Worm (Caenorhabditis elegans) whole organism, L4 larva: Measurements from ENCODE around the gene apl-1.

Experiments used
- F10B5.3 ChIP-seq: sonication (generic microtip); optimal IDR thresholded peaks from 2 replicates; lab custom pipeline; 2016; ENCODE audit warnings: mild to moderate bottlenecking, missing genetic modification characterization, missing compliant biosample characterization
- F49E8.2 ChIP-seq: sonication (generic microtip); optimal IDR thresholded peaks from 2 replicates; lab custom pipeline; 2016; ENCODE audit warnings: missing compliant biosample characterization, mild to moderate bottlenecking, missing genetic modification characterization, borderline replicate concordance
- Y105C5A.15 ChIP-seq: fragments of 200-800 bp; sonication (Bioruptor generic); IDR thresholded peaks from 2 replicates; pipeline ENCODE4 v1.3.6; 2022; ENCODE audit warnings: missing genetic modification characterization, missing compliant biosample characterization
- ceh-28 ChIP-seq: fragments of 150-350 bp; optimal IDR thresholded peaks from 2 replicates; lab custom pipeline; 2014; ENCODE audit warnings: missing biosample characterization, missing genetic modification reagents, missing genetic modification characterization
- ces-1 ChIP-seq: fragments of 150-350 bp; sonication (generic microtip); optimal IDR thresholded peaks from 4 replicates; lab custom pipeline; 2014; ENCODE audit warnings: missing biosample characterization, missing genetic modification reagents, missing genetic modification characterization
- dmd-9 ChIP-seq: fragments of 200-800 bp; sonication (Bioruptor generic); IDR thresholded peaks from 2 replicates; pipeline ENCODE4 v1.3.6; 2022; ENCODE audit warnings: missing genetic modification reagents, missing genetic modification characterization, missing compliant biosample characterization
- egl-27 ChIP-seq: sonication (generic microtip); optimal IDR thresholded peaks from 3 replicates; lab custom pipeline; 2017; ENCODE audit warnings: missing biosample characterization, missing genetic modification reagents, missing genetic modification characterization
- hlh-30 ChIP-seq: sonication (generic microtip); optimal IDR thresholded peaks from 2 replicates; lab custom pipeline; 2017; ENCODE audit warnings: antibody characterized with exemption, mild to moderate bottlenecking, missing genetic modification characterization, missing compliant biosample characterization; ENCODE audit not compliant: insufficient read depth
- lir-3 ChIP-seq: sonication (generic microtip); optimal IDR thresholded peaks from 2 replicates; lab custom pipeline; 2016; ENCODE audit warnings: mild to moderate bottlenecking, missing genetic modification characterization, missing compliant biosample characterization
- mdl-1 ChIP-seq, 2 experiments: fragments of 150-350 bp in 1 of 2; sonication (generic microtip) in 1 of 2; optimal IDR thresholded peaks; 2 replicates each; lab custom pipeline; 2014 to 2017; ENCODE audit warnings: missing biosample characterization in 2 of 2, missing genetic modification characterization in 2 of 2
- mep-1 ChIP-seq: fragments of 150-350 bp; sonication (generic microtip); optimal IDR thresholded peaks from 3 replicates; lab custom pipeline; 2014; ENCODE audit warnings: missing biosample characterization, missing genetic modification characterization
- mxl-3 ChIP-seq: fragments of 200-800 bp; sonication (Bioruptor generic); optimal IDR thresholded peaks from 2 replicates; lab custom pipeline; 2018; ENCODE audit warnings: mild to moderate bottlenecking, missing genetic modification characterization, missing compliant biosample characterization
- snpc-1.2 ChIP-seq: fragments of 200-800 bp; sonication (Bioruptor generic); IDR thresholded peaks from 2 replicates; pipeline ENCODE4 v1.3.6; 2022; ENCODE audit warnings: missing genetic modification reagents, missing genetic modification characterization, missing compliant biosample characterization
- tag-97 ChIP-seq: fragments of 200-800 bp; sonication (Bioruptor generic); IDR thresholded peaks from 2 replicates; pipeline ENCODE4 v1.3.6; 2022; ENCODE audit warnings: missing genetic modification characterization, missing compliant biosample characterization
- vab-7 ChIP-seq: fragments of 200-800 bp; sonication (Bioruptor generic); IDR thresholded peaks from 2 replicates; pipeline ENCODE4 v1.3.6; 2022; ENCODE audit warnings: missing genetic modification reagents, missing genetic modification characterization, missing compliant biosample characterization
- zfp-3 ChIP-seq: fragments of 200-800 bp; sonication (Bioruptor generic); conservative IDR thresholded peaks from 2 replicates; pipeline ENCODE4 v1.3.6; 2022; ENCODE audit warnings: missing genetic modification reagents, missing genetic modification characterization, missing compliant biosample characterization

The apl-1 gene

ce11 chrX:5063750-5064652, 52.7 kb downstream of the apl-1 start, which contains the start of gene C24H10.2 (continued):
- TF ChIP-seq hlh-30 (peak; percentile 41), F49E8.2 (tag; lab: Kevin White, UChicago) (no peak), egl-27 (tag; lab: Kevin White, UChicago) (no peak), vab-7 (GFP tag; lab: Robert Waterston, UW) (no peak), F10B5.3 (no peak), ceh-28 (tag; lab: Kevin White, UChicago) (peak; percentile 11), Y105C5A.15 (GFP tag; lab: Robert Waterston, UW) (no peak), dmd-9 (GFP tag; lab: Robert Waterston, UW) (no peak), mxl-3 (GFP tag; lab: Kevin White, UChicago) (peak; percentile 44), ces-1 (GFP tag; lab: Kevin White, UChicago) (no peak), snpc-1.2 (GFP tag; lab: Robert Waterston, UW) (no peak), lir-3 (tag; lab: Kevin White, UChicago) (no peak), mep-1 (tag; lab: Kevin White, UChicago) (peak; percentile 77), tag-97 (no peak), mdl-1 (tag; optimal IDR thresholded peaks at IDR 0.05; lab: Kevin White, UChicago) (peak in 1 of 2 experiments; percentile 58), zfp-3 (GFP tag; lab: Robert Waterston, UW) (no peak)
